Fruit fly (Drosophila melanogaster): ENCODE results near the gene SPE.

SPE gene

DNA sequence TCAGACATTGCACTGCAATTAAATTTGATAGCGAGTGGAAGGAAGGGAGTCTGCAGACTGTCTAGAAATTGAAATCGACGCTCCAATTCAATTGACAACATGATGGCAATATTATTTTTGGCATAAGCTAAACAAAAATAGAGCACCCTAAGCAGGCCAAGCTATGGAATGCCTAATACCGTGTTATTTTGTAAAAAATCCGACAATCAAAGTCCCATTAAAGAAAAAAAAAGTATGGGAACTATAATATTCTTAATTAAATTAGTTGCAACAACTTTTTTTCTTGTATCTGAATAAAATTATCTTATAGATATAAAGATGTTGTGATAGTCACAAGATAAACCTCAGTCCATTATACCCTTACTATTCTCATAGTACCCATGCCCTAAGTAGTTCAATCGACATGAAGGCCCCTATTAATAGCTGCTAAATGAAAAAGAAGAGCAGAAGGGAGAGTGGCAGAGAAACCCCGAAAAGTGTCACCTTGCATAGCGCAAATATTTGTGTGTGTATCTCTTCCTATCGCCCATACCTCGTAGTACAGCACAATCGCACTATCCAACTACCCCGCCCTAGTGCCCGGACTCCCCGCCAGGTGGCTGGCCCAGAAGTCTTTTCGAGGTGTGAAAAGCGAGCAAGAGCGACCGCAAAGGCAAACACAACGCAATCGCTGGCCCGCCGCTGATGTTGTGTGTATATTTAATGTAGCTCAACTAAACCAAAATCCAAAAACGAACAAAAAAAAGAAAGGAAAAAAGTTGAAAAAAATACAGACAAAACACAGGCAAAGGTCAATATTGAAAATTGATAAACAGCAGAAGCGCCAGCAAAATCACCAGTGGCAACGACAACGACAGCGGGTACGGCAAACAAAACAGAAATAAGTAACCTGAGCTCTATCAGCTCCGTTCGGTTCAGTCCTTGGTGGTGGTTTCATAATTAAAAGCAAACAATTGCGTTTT is 28.4 kb upstream of the SPE start:
- peak; percentile 36 for TF ChIP-seq CG3281 (GFP tag; optimal IDR thresholded peaks at IDR 0.05)
- no peak for TF ChIP-seq CG10321 (GFP tag; IDR thresholded peaks at IDR 0.05)
- peak; percentile 41 for TF ChIP-seq CG17186 (GFP tag; optimal IDR thresholded peaks at IDR 0.05)
- peak; percentile 83 for TF ChIP-seq NK7.1 (GFP tag; optimal IDR thresholded peaks at IDR 0.05)
- TF ChIP-seq HmgZ (tag; optimal IDR thresholded peaks at IDR 0.05): peak; percentile 66
- TF ChIP-seq scrt (GFP tag; optimal IDR thresholded peaks at IDR 0.05): peak; percentile 53
- TF ChIP-seq CG18011 (GFP tag; optimal IDR thresholded peaks at IDR 0.05): peak; percentile 6
- peak; percentile 25 for TF ChIP-seq CG3065 (GFP tag; optimal IDR thresholded peaks at IDR 0.05)
- TF ChIP-seq chn (GFP tag; optimal IDR thresholded peaks at IDR 0.05): no peak
- TF ChIP-seq CG1603 (tag; optimal IDR thresholded peaks at IDR 0.05): peak; percentile 5
- TF ChIP-seq pum (GFP tag; optimal IDR thresholded peaks at IDR 0.05): peak; percentile 56
- TF ChIP-seq Bgb (GFP tag; IDR thresholded peaks at IDR 0.05; ENCODE audit: partially characterized antibody): no peak
- peak; percentile 51 for TF ChIP-seq CG6854 (GFP tag; optimal IDR thresholded peaks at IDR 0.05)
- no peak; the same call in 2 of the 3 replicates for TF ChIP-seq B-H1 (GFP tag; IDR thresholded peaks at IDR 0.05)
- TF ChIP-seq CG3407 (GFP tag; optimal IDR thresholded peaks at IDR 0.05): peak; percentile 85
- TF ChIP-seq CG14014 (GFP tag; IDR thresholded peaks at IDR 0.05): peak; percentile 36; the same call in 1 of the 2 replicates
- peak; percentile 30 for TF ChIP-seq Mad (GFP tag; optimal IDR thresholded peaks at IDR 0.05)
- TF ChIP-seq phol (tag; optimal IDR thresholded peaks at IDR 0.05): peak; percentile 24
- TF ChIP-seq CG10431 (GFP tag; optimal IDR thresholded peaks at IDR 0.05): peak; percentile 72
- peak; percentile 84 for TF ChIP-seq MTF-1 (GFP tag; optimal IDR thresholded peaks at IDR 0.05; ENCODE audit: borderline replicate concordance)
- TF ChIP-seq NfI (GFP tag; optimal IDR thresholded peaks at IDR 0.05): peak; percentile 2
- peak; percentile 84 for TF ChIP-seq Asciz (GFP tag; optimal IDR thresholded peaks at IDR 0.05)
- no peak for TF ChIP-seq hb (GFP tag; IDR thresholded peaks at IDR 0.05; ENCODE audit: partially characterized antibody)
- peak; percentile 66 for TF ChIP-seq shn (GFP tag; optimal IDR thresholded peaks at IDR 0.05)
- TF ChIP-seq otp (GFP tag; IDR thresholded peaks at IDR 0.05): peak; percentile 65; the same call in 1 of the 3 replicates
- peak; percentile 54; the same call in 1 of the 2 replicates for TF ChIP-seq ara (GFP tag; IDR thresholded peaks at IDR 0.05)
- no peak for TF ChIP-seq pho (GFP tag; optimal IDR thresholded peaks at IDR 0.05)
- no peak for TF ChIP-seq pita (GFP tag; optimal IDR thresholded peaks at IDR 0.05)
- TF ChIP-seq Doc3 (GFP tag; IDR thresholded peaks at IDR 0.05; ENCODE audit: partially characterized antibody): no peak
- peak; percentile 80 for TF ChIP-seq CG8359 (GFP tag; optimal IDR thresholded peaks at IDR 0.05; ENCODE audit: borderline replicate concordance)
- TF ChIP-seq Blimp-1 (GFP tag; optimal IDR thresholded peaks at IDR 0.05): peak; percentile 42
- TF ChIP-seq CG10462 (GFP tag; optimal IDR thresholded peaks at IDR 0.05): peak; percentile 58
- peak; percentile 50; the same call in 1 of the 2 replicates for TF ChIP-seq sens-2 (GFP tag; IDR thresholded peaks at IDR 0.05)
- TF ChIP-seq CkIIα-i1 (GFP tag; IDR thresholded peaks at IDR 0.05): no peak
- peak; percentile 86 for TF ChIP-seq odd (GFP tag; optimal IDR thresholded peaks at IDR 0.05)
- TF ChIP-seq Ets97D (GFP tag; optimal IDR thresholded peaks at IDR 0.05): no peak
- no peak for TF ChIP-seq ERR (GFP tag; optimal IDR thresholded peaks at IDR 0.05)
- TF ChIP-seq stwl (tag; optimal IDR thresholded peaks at IDR 0.05): peak; percentile 37
- no peak for TF ChIP-seq gfzf (GFP tag; optimal IDR thresholded peaks at IDR 0.05)
- peak; percentile 89 for TF ChIP-seq ATbp (GFP tag; optimal IDR thresholded peaks at IDR 0.05)
- peak; percentile 37 for TF ChIP-seq pnt (GFP tag; optimal IDR thresholded peaks at IDR 0.05)
- TF ChIP-seq p53 (GFP tag; optimal IDR thresholded peaks at IDR 0.05): peak; percentile 53
- peak; percentile 5; the same call in 1 of the 2 replicates for TF ChIP-seq Drgx (GFP tag; IDR thresholded peaks at IDR 0.05)
- TF ChIP-seq gsb (GFP tag; IDR thresholded peaks at IDR 0.05): no peak
- TF ChIP-seq CG2889 (GFP tag; IDR thresholded peaks at IDR 0.05): no peak
- TF ChIP-seq Ptx1 (GFP tag; IDR thresholded peaks at IDR 0.05): peak; percentile 61
- TF ChIP-seq bowl (GFP tag; IDR thresholded peaks at IDR 0.05): no peak; the same call in 1 of the 2 replicates
- TF ChIP-seq CG8281 (tag; optimal IDR thresholded peaks at IDR 0.05): peak; percentile 41
